Fruit fly (Drosophila melanogaster) whole organism, embryonic: Measurements from ENCODE around the gene Prp5.

Source experiments
- Abd-B ChIP-seq: fragments of 200-800 bp; sonication (Bioruptor generic); optimal IDR thresholded peaks from 2 replicates; lab custom pipeline; 2018; ENCODE audit warnings: missing biosample characterization, mild to moderate bottlenecking, missing genetic modification characterization, moderate library complexity
- Aef1 ChIP-seq: fragments of 200-800 bp; sonication (Bioruptor generic); IDR thresholded peaks from 3 replicates; pipeline ENCODE4 v1.3.6; 2022; ENCODE audit warnings: missing biosample characterization, missing genetic modification characterization
- Awh ChIP-seq: fragments of 200-800 bp; sonication (Bioruptor generic); IDR thresholded peaks from 2 replicates; pipeline ENCODE4, ENCODE4 v1.3.6; 2022; ENCODE audit warnings: missing biosample characterization, missing genetic modification characterization
- CG10462 ChIP-seq: fragments of 200-800 bp; sonication (Bioruptor generic); optimal IDR thresholded peaks from 2 replicates; lab custom pipeline; 2016; ENCODE audit warnings: missing biosample characterization, missing genetic modification characterization
- CG10654 ChIP-seq: fragments of 200-800 bp; sonication (Bioruptor generic); optimal IDR thresholded peaks from 2 replicates; lab custom pipeline; 2016; ENCODE audit warnings: missing biosample characterization, missing genetic modification characterization
- CG10959 ChIP-seq: fragments of 200-800 bp; sonication (Bioruptor generic); IDR thresholded peaks from 2 replicates; pipeline ENCODE4 v1.3.6; 2022; ENCODE audit warnings: missing biosample characterization, missing genetic modification characterization
- CG11696 ChIP-seq: fragments of 200-800 bp; sonication (Bioruptor generic); IDR thresholded peaks from 2 replicates; pipeline ENCODE4 v1.3.6; 2022; ENCODE audit warnings: missing biosample characterization, missing genetic modification characterization
- CG11723 ChIP-seq: fragments of 200-800 bp; sonication (Bioruptor generic); optimal IDR thresholded peaks from 2 replicates; lab custom pipeline; 2017; ENCODE audit warnings: missing biosample characterization, mild to moderate bottlenecking, missing genetic modification characterization
- CG13287 ChIP-seq: fragments of 200-800 bp; sonication (Bioruptor generic); IDR thresholded peaks from 2 replicates; pipeline ENCODE4 v1.3.6; 2022; ENCODE audit warnings: missing biosample characterization, missing genetic modification characterization; ENCODE audit not compliant: partially characterized antibody
- CG15479 ChIP-seq: fragments of 200-800 bp; sonication (Bioruptor generic); optimal IDR thresholded peaks from 3 replicates; lab custom pipeline; 2019; ENCODE audit warnings: missing biosample characterization, mild to moderate bottlenecking, missing genetic modification characterization, moderate library complexity
- CG15514 ChIP-seq: fragments of 200-800 bp; sonication (Bioruptor generic); optimal IDR thresholded peaks from 3 replicates; lab custom pipeline; 2017; ENCODE audit warnings: missing biosample characterization, missing genetic modification characterization, mild to moderate bottlenecking, moderate library complexity, missing genetic modification reagents
- CG1602 ChIP-seq: fragments of 200-800 bp; sonication (Bioruptor generic); optimal IDR thresholded peaks from 3 replicates; lab custom pipeline; 2016; ENCODE audit warnings: missing biosample characterization, missing genetic modification characterization
- CG1647 ChIP-seq: fragments of 200-800 bp; sonication (Bioruptor generic); optimal IDR thresholded peaks from 3 replicates; lab custom pipeline; 2016; ENCODE audit warnings: missing biosample characterization, missing genetic modification characterization
- CG17361 ChIP-seq: fragments of 200-800 bp; sonication (Bioruptor generic); IDR thresholded peaks from 3 replicates; pipeline ENCODE4 v1.3.6; 2022; ENCODE audit warnings: missing biosample characterization, missing genetic modification characterization
- CG17802 ChIP-seq: fragments of 200-800 bp; sonication (Bioruptor generic); optimal IDR thresholded peaks from 2 replicates; lab custom pipeline; 2018; ENCODE audit warnings: missing biosample characterization, mild to moderate bottlenecking, missing genetic modification characterization, moderate library complexity
- CG1832 ChIP-seq: fragments of 200-800 bp; sonication (Bioruptor generic); optimal IDR thresholded peaks from 2 replicates; lab custom pipeline; 2017; ENCODE audit warnings: missing biosample characterization, mild to moderate bottlenecking, missing genetic modification characterization, inconsistent platforms
- CG3163 ChIP-seq: fragments of 200-800 bp; sonication (Bioruptor generic); optimal IDR thresholded peaks from 3 replicates; lab custom pipeline; 2016; ENCODE audit warnings: missing biosample characterization, missing genetic modification characterization
- CG6854 ChIP-seq: fragments of 200-800 bp; sonication (Bioruptor generic); optimal IDR thresholded peaks from 3 replicates; lab custom pipeline; 2017; ENCODE audit warnings: missing biosample characterization, mild to moderate bottlenecking, missing genetic modification characterization
- CG7357 ChIP-seq: fragments of 200-800 bp; sonication (Bioruptor generic); IDR thresholded peaks from 3 replicates; pipeline ENCODE4 v1.3.6; 2022; ENCODE audit warnings: missing biosample characterization, missing genetic modification characterization
- CG7372 ChIP-seq: fragments of 200-800 bp; sonication (Bioruptor generic); IDR thresholded peaks from 2 replicates; pipeline ENCODE4 v1.3.6; 2022; ENCODE audit warnings: missing biosample characterization, missing genetic modification characterization
- CG8290 ChIP-seq, 3 experiments: fragments of 200-800 bp; sonication (Bioruptor generic); optimal IDR thresholded peaks; 2 replicates each; lab custom pipeline; 2016 to 2019; ENCODE audit warnings: missing biosample characterization in 3 of 3, missing genetic modification characterization in 3 of 3, mild to moderate bottlenecking in 2 of 3, moderate library complexity in 1 of 3
- Dip2 ChIP-seq: fragments of 200-800 bp; sonication (Bioruptor generic); IDR thresholded peaks from 2 replicates; pipeline ENCODE4 v1.3.6; 2022; ENCODE audit warnings: missing biosample characterization, missing genetic modification characterization
- E2f1 ChIP-seq: fragments of 200-800 bp; sonication (Bioruptor generic); IDR thresholded peaks from 2 replicates; pipeline ENCODE4 v1.3.6; 2022; ENCODE audit warnings: missing biosample characterization, missing genetic modification characterization
- Elba2 ChIP-seq: fragments of 200-800 bp; sonication (Bioruptor generic); optimal IDR thresholded peaks from 3 replicates; lab custom pipeline; 2016; ENCODE audit warnings: missing biosample characterization, missing genetic modification characterization
- Gug ChIP-seq: fragments of 200-800 bp; sonication (Bioruptor generic); IDR thresholded peaks from 4 replicates; pipeline ENCODE4 v1.3.6; 2022; ENCODE audit warnings: missing biosample characterization, missing genetic modification characterization
- HHEX ChIP-seq: fragments of 200-800 bp; sonication (Bioruptor generic); optimal IDR thresholded peaks from 3 replicates; lab custom pipeline; 2017; ENCODE audit warnings: missing biosample characterization, mild to moderate bottlenecking, missing genetic modification characterization, missing genetic modification reagents
- Hmr ChIP-seq: fragments of 200-800 bp; sonication (Bioruptor generic); optimal IDR thresholded peaks from 3 replicates; lab custom pipeline; 2017; ENCODE audit warnings: mild to moderate bottlenecking, missing biosample characterization, missing genetic modification reagents, missing genetic modification characterization
- Hr3 ChIP-seq: fragments of 200-800 bp; sonication (Bioruptor generic); optimal IDR thresholded peaks from 3 replicates; lab custom pipeline; 2016; ENCODE audit warnings: missing biosample characterization, missing genetic modification characterization
- Lim3 ChIP-seq: fragments of 200-800 bp; sonication (Bioruptor generic); IDR thresholded peaks from 2 replicates; pipeline ENCODE4 v1.3.6; 2022; ENCODE audit warnings: missing biosample characterization, missing genetic modification characterization
- Med ChIP-seq: fragments of 200-800 bp; sonication (Bioruptor generic); peaks from one replicate; lab custom pipeline; 2016; ENCODE audit warnings: missing biosample characterization, missing genetic modification characterization, mild to moderate bottlenecking, inconsistent platforms, moderate library complexity
- NK7.1 ChIP-seq: fragments of 200-800 bp; sonication (Bioruptor generic); optimal IDR thresholded peaks from 3 replicates; lab custom pipeline; 2016; ENCODE audit warnings: missing biosample characterization, missing genetic modification characterization
- Nf-YA ChIP-seq: fragments of 200-800 bp; sonication (Bioruptor generic); IDR thresholded peaks from 2 replicates; pipeline ENCODE4 v1.3.6; 2022; ENCODE audit warnings: missing biosample characterization, missing genetic modification characterization
- PHDP ChIP-seq: fragments of 200-800 bp; sonication (Bioruptor generic); optimal IDR thresholded peaks from 3 replicates; lab custom pipeline; 2018; ENCODE audit warnings: missing biosample characterization, mild to moderate bottlenecking, missing genetic modification characterization, moderate library complexity
- Pdp1 ChIP-seq, 2 experiments: fragments of 200-800 bp; sonication (Bioruptor generic); optimal IDR thresholded peaks; 3 replicates each; lab custom pipeline; 2016; ENCODE audit warnings: missing biosample characterization in 2 of 2, missing genetic modification characterization in 2 of 2, mild to moderate bottlenecking in 1 of 2, moderate library complexity in 1 of 2
- Rfx ChIP-seq: fragments of 200-800 bp; sonication (Bioruptor generic); IDR thresholded peaks from 2 replicates; pipeline ENCODE4 v1.3.6; 2022; ENCODE audit warnings: missing biosample characterization, missing genetic modification characterization
- Rx ChIP-seq: fragments of 200-800 bp; sonication (Bioruptor generic); IDR thresholded peaks from 2 replicates; pipeline ENCODE4 v1.3.6; 2022; ENCODE audit warnings: missing biosample characterization, missing genetic modification characterization
- Sox102F ChIP-seq: fragments of 200-800 bp; sonication (Bioruptor generic); optimal IDR thresholded peaks from 2 replicates; lab custom pipeline; 2018; ENCODE audit warnings: missing biosample characterization, mild to moderate bottlenecking, missing genetic modification characterization, moderate library complexity
- ash1 ChIP-seq: fragments of 200-800 bp; sonication (Bioruptor generic); optimal IDR thresholded peaks from 2 replicates; lab custom pipeline; 2018; ENCODE audit warnings: missing biosample characterization, mild to moderate bottlenecking, missing genetic modification characterization
- bowl ChIP-seq: fragments of 200-800 bp; sonication (Bioruptor generic); IDR thresholded peaks from 2 replicates; pipeline ENCODE4 v1.3.6; 2022; ENCODE audit warnings: missing biosample characterization, missing genetic modification characterization
- chm ChIP-seq: fragments of 200-800 bp; sonication (Bioruptor generic); IDR thresholded peaks from 2 replicates; pipeline ENCODE4 v1.3.6; 2022; ENCODE audit warnings: missing biosample characterization, missing genetic modification characterization
- crol ChIP-seq: fragments of 200-800 bp; sonication (Bioruptor generic); IDR thresholded peaks from 2 replicates; pipeline ENCODE4 v1.3.6; 2022; ENCODE audit warnings: missing biosample characterization, missing genetic modification characterization
- dmrt99B ChIP-seq: fragments of 200-800 bp; sonication (Bioruptor generic); optimal IDR thresholded peaks from 2 replicates; lab custom pipeline; 2018; ENCODE audit warnings: missing biosample characterization, mild to moderate bottlenecking, missing genetic modification characterization, moderate library complexity
- fd3F ChIP-seq: fragments of 200-800 bp; sonication (Bioruptor generic); optimal IDR thresholded peaks from 2 replicates; lab custom pipeline; 2018; ENCODE audit warnings: missing biosample characterization, mild to moderate bottlenecking, missing genetic modification characterization, moderate library complexity
- jigr1 ChIP-seq: fragments of 200-800 bp; sonication (Bioruptor generic); IDR thresholded peaks from 3 replicates; pipeline ENCODE4 v1.3.6; 2022; ENCODE audit warnings: missing biosample characterization, missing genetic modification characterization
- jing ChIP-seq: fragments of 200-800 bp; sonication (Bioruptor generic); optimal IDR thresholded peaks from 2 replicates; lab custom pipeline; 2018; ENCODE audit warnings: missing biosample characterization, mild to moderate bottlenecking, missing genetic modification characterization
- knrl ChIP-seq: fragments of 200-800 bp; sonication (Bioruptor generic); IDR thresholded peaks from 3 replicates; pipeline ENCODE4 v1.3.6; 2022; ENCODE audit warnings: missing biosample characterization, missing genetic modification characterization; ENCODE audit not compliant: partially characterized antibody
- nerfin-2 ChIP-seq: fragments of 200-800 bp; sonication (Bioruptor generic); IDR thresholded peaks from 2 replicates; pipeline ENCODE4 v1.3.6; 2022; ENCODE audit warnings: missing biosample characterization, missing genetic modification characterization; ENCODE audit not compliant: partially characterized antibody
- nom ChIP-seq: fragments of 200-800 bp; sonication (Bioruptor generic); optimal IDR thresholded peaks from 2 replicates; lab custom pipeline; 2017; ENCODE audit warnings: missing biosample characterization, missing genetic modification characterization, mild to moderate bottlenecking, moderate library complexity, missing genetic modification reagents

The Prp5 gene

dm6 chrX:15305975-15306909 is 38.7 kb upstream of the Prp5 start (continued):
- TF ChIP-seq CG15514 (GFP tag; lab: Kevin White, UChicago) (peak; percentile 3), CG11723 (GFP tag; lab: Kevin White, UChicago) (no peak), CG7357 (GFP tag; lab: Robert Waterston, UW) (no peak), ash1 (GFP tag; lab: Kevin White, UChicago) (no peak), Rfx (no peak), PHDP (tag; lab: Kevin White, UChicago) (no peak), Hr3 (GFP tag; lab: Kevin White, UChicago) (no peak), Dip2 (GFP tag; lab: Robert Waterston, UW) (no peak), CG3163 (peak; percentile 57), CG8290 (GFP tag; optimal IDR thresholded peaks at IDR 0.05; lab: Kevin White, UChicago) (no peak), CG8290 (tag; optimal IDR thresholded peaks at IDR 0.05; lab: Kevin White, UChicago) (no peak), CG1602 (no peak), CG17361 (GFP tag; lab: Robert Waterston, UW) (no peak), NK7.1 (GFP tag; lab: Kevin White, UChicago) (no peak), CG6854 (no peak), CG15479 (GFP tag; lab: Kevin White, UChicago) (no peak), jigr1 (GFP tag; lab: Robert Waterston, UW) (no peak), fd3F (no peak), Awh (no peak), Lim3 (no peak), knrl (GFP tag; lab: Robert Waterston, UW) (no peak), chm (no peak), Aef1 (GFP tag; lab: Robert Waterston, UW) (peak; percentile 71), Hmr (GFP tag; lab: Kevin White, UChicago) (peak; percentile 8), jing (GFP tag; lab: Kevin White, UChicago) (no peak), Elba2 (GFP tag; lab: Kevin White, UChicago) (no peak), Abd-B (no peak), CG10462 (GFP tag; lab: Kevin White, UChicago) (no peak), CG7372 (GFP tag; lab: Robert Waterston, UW) (no peak), E2f1 (GFP tag; lab: Robert Waterston, UW) (no peak), CG1647 (GFP tag; lab: Kevin White, UChicago) (no peak), CG10959 (GFP tag; lab: Robert Waterston, UW) (no peak), HHEX (GFP tag; lab: Kevin White, UChicago) (no peak), Med (GFP tag; lab: Kevin White, UChicago) (peak; percentile 75), CG10654 (GFP tag; lab: Kevin White, UChicago) (no peak), Rx (GFP tag; lab: Robert Waterston, UW) (no peak), nom (GFP tag; lab: Kevin White, UChicago) (peak; percentile 42), Sox102F (GFP tag; lab: Kevin White, UChicago) (peak; percentile 30), crol (peak; percentile 62), Pdp1 (GFP tag; optimal IDR thresholded peaks at IDR 0.05; lab: Kevin White, UChicago) (peak in 1 of 2 experiments; percentile 29), CG17802 (tag; lab: Kevin White, UChicago) (no peak), CG13287 (GFP tag; lab: Robert Waterston, UW) (peak; percentile 8; the same call in 1 of the 2 replicates), Nf-YA (GFP tag; lab: Robert Waterston, UW) (no peak), dmrt99B (tag; lab: Kevin White, UChicago) (peak; percentile 1), Gug (GFP tag; lab: Robert Waterston, UW) (no peak), nerfin-2 (no peak), CG11696 (no peak), CG1832 (peak; percentile 71), bowl (GFP tag; lab: Robert Waterston, UW) (no peak)
